Fruit fly (Drosophila melanogaster) whole organism, embryonic: ENCODE data around the gene CG15471.

Source experiments
- Ada2b ChIP-seq: fragments of 200-800 bp; sonication (Bioruptor generic); IDR thresholded peaks from 2 replicates; pipeline ENCODE4 v1.3.6; 2022; ENCODE audit warnings: missing biosample characterization, missing genetic modification characterization
- Atf6 ChIP-seq: fragments of 200-800 bp; sonication (Bioruptor generic); IDR thresholded peaks from 2 replicates; pipeline ENCODE4 v1.3.6; 2022; ENCODE audit warnings: missing biosample characterization, missing genetic modification characterization
- Bgb ChIP-seq: fragments of 200-800 bp; sonication (Bioruptor generic); IDR thresholded peaks from 2 replicates; pipeline ENCODE4 v1.3.6; 2022; ENCODE audit warnings: missing biosample characterization, missing genetic modification characterization; ENCODE audit not compliant: partially characterized antibody
- Blimp-1 ChIP-seq: fragments of 200-800 bp; sonication (Bioruptor generic); optimal IDR thresholded peaks from 3 replicates; lab custom pipeline; 2018; ENCODE audit warnings: missing biosample characterization, missing genetic modification characterization, mild to moderate bottlenecking, moderate library complexity, missing genetic modification reagents
- CG10565 ChIP-seq: fragments of 200-800 bp; sonication (Bioruptor generic); optimal IDR thresholded peaks from 3 replicates; lab custom pipeline; 2016; ENCODE audit warnings: missing biosample characterization, mild to moderate bottlenecking, missing genetic modification characterization
- CG11093 ChIP-seq: fragments of 200-800 bp; sonication (Bioruptor generic); IDR thresholded peaks from 3 replicates; pipeline ENCODE4 v1.3.6; 2022; ENCODE audit warnings: missing biosample characterization, missing genetic modification characterization
- CG11696 ChIP-seq: fragments of 200-800 bp; sonication (Bioruptor generic); IDR thresholded peaks from 2 replicates; pipeline ENCODE4 v1.3.6; 2022; ENCODE audit warnings: missing biosample characterization, missing genetic modification characterization
- CG14441 ChIP-seq: fragments of 200-800 bp; sonication (Bioruptor generic); IDR thresholded peaks from 2 replicates; pipeline ENCODE4 v1.3.6; 2022; ENCODE audit warnings: missing biosample characterization, missing genetic modification characterization
- CG15514 ChIP-seq: fragments of 200-800 bp; sonication (Bioruptor generic); optimal IDR thresholded peaks from 3 replicates; lab custom pipeline; 2017; ENCODE audit warnings: missing biosample characterization, missing genetic modification characterization, mild to moderate bottlenecking, moderate library complexity, missing genetic modification reagents
- CG17802 ChIP-seq: fragments of 200-800 bp; sonication (Bioruptor generic); optimal IDR thresholded peaks from 2 replicates; lab custom pipeline; 2018; ENCODE audit warnings: missing biosample characterization, mild to moderate bottlenecking, missing genetic modification characterization, moderate library complexity
- CG18599 ChIP-seq: fragments of 200-800 bp; sonication (Bioruptor generic); optimal IDR thresholded peaks from 3 replicates; lab custom pipeline; 2017; ENCODE audit warnings: missing biosample characterization, missing genetic modification characterization, mild to moderate bottlenecking, moderate library complexity, missing genetic modification reagents
- CG2678 ChIP-seq: fragments of 200-800 bp; sonication (Bioruptor generic); optimal IDR thresholded peaks from 3 replicates; lab custom pipeline; 2019; ENCODE audit warnings: missing biosample characterization, mild to moderate bottlenecking, missing genetic modification characterization, moderate library complexity
- CG3163 ChIP-seq: fragments of 200-800 bp; sonication (Bioruptor generic); optimal IDR thresholded peaks from 3 replicates; lab custom pipeline; 2016; ENCODE audit warnings: missing biosample characterization, missing genetic modification characterization
- CG33213 ChIP-seq: fragments of 200-800 bp; sonication (Bioruptor generic); optimal IDR thresholded peaks from 3 replicates; lab custom pipeline; 2016; ENCODE audit warnings: missing biosample characterization, missing genetic modification characterization
- CG3407 ChIP-seq: fragments of 200-800 bp; sonication (Bioruptor generic); optimal IDR thresholded peaks from 2 replicates; lab custom pipeline; 2018; ENCODE audit warnings: missing biosample characterization, mild to moderate bottlenecking, missing genetic modification characterization
- CG4820 ChIP-seq: fragments of 200-800 bp; sonication (Bioruptor generic); optimal IDR thresholded peaks from 3 replicates; lab custom pipeline; 2016; ENCODE audit warnings: missing biosample characterization, missing genetic modification characterization
- CG6254 ChIP-seq: fragments of 200-800 bp; sonication (Bioruptor generic); optimal IDR thresholded peaks from 3 replicates; lab custom pipeline; 2017; ENCODE audit warnings: mild to moderate bottlenecking, missing biosample characterization, missing genetic modification reagents, missing genetic modification characterization
- CG8924 ChIP-seq: fragments of 200-800 bp; optimal IDR thresholded peaks from 3 replicates; lab custom pipeline; 2019; ENCODE audit warnings: missing biosample characterization, mild to moderate bottlenecking, missing genetic modification characterization, moderate library complexity
- CG9215 ChIP-seq: fragments of 200-800 bp; sonication (Bioruptor generic); IDR thresholded peaks from 2 replicates; pipeline ENCODE4 v1.3.6; 2022; ENCODE audit warnings: missing biosample characterization, missing genetic modification characterization
- CG9437 ChIP-seq: fragments of 200-800 bp; sonication (Bioruptor generic); optimal IDR thresholded peaks from 2 replicates; lab custom pipeline; 2018; ENCODE audit warnings: missing biosample characterization, mild to moderate bottlenecking, missing genetic modification characterization
- CG9797 ChIP-seq: fragments of 200-800 bp; sonication (Bioruptor generic); optimal IDR thresholded peaks from 3 replicates; lab custom pipeline; 2018; ENCODE audit warnings: missing biosample characterization, mild to moderate bottlenecking, missing genetic modification characterization
- CG9817 ChIP-seq: fragments of 200-800 bp; sonication (Bioruptor generic); optimal IDR thresholded peaks from 2 replicates; lab custom pipeline; 2018; ENCODE audit warnings: missing biosample characterization, mild to moderate bottlenecking, missing genetic modification characterization, moderate library complexity
- CG9932 ChIP-seq: fragments of 200-800 bp; sonication (Bioruptor generic); IDR thresholded peaks from 2 replicates; pipeline ENCODE4 v1.3.6; 2022; ENCODE audit warnings: missing biosample characterization, missing genetic modification characterization
- CTCF ChIP-seq: fragments of 200-800 bp; sonication (Bioruptor generic); optimal IDR thresholded peaks from 2 replicates; lab custom pipeline; 2017; ENCODE audit warnings: missing biosample characterization, mild to moderate bottlenecking, missing genetic modification characterization, moderate library complexity
- Deaf1 ChIP-seq: fragments of 200-800 bp; optimal IDR thresholded peaks from 3 replicates; lab custom pipeline; 2019; ENCODE audit warnings: missing biosample characterization, mild to moderate bottlenecking, missing genetic modification characterization, moderate library complexity
- HLH4C ChIP-seq: fragments of 200-800 bp; sonication (Bioruptor generic); IDR thresholded peaks from 3 replicates; pipeline ENCODE4 v1.3.6; 2022; ENCODE audit warnings: missing biosample characterization, missing genetic modification characterization; ENCODE audit not compliant: partially characterized antibody
- Hr51 ChIP-seq, 2 experiments: fragments of 200-800 bp; sonication (Bioruptor generic); optimal IDR thresholded peaks; 2 replicates in 1 of 2; 3 replicates in 1 of 2; lab custom pipeline; 2016 to 2018; ENCODE audit warnings: missing biosample characterization in 2 of 2, missing genetic modification characterization in 2 of 2, mild to moderate bottlenecking in 1 of 2, moderate library complexity in 1 of 2
- Meics ChIP-seq: fragments of 200-800 bp; sonication (Bioruptor generic); optimal IDR thresholded peaks from 2 replicates; lab custom pipeline; 2017; ENCODE audit warnings: missing biosample characterization, mild to moderate bottlenecking, missing genetic modification characterization
- Mrtf ChIP-seq: fragments of 200-800 bp; sonication (Bioruptor generic); IDR thresholded peaks from 3 replicates; pipeline ENCODE4 v1.3.6; 2022; ENCODE audit warnings: missing biosample characterization, missing genetic modification characterization
- PHDP ChIP-seq: fragments of 200-800 bp; sonication (Bioruptor generic); optimal IDR thresholded peaks from 3 replicates; lab custom pipeline; 2018; ENCODE audit warnings: missing biosample characterization, mild to moderate bottlenecking, missing genetic modification characterization, moderate library complexity
- Poxn ChIP-seq: fragments of 200-800 bp; sonication (Bioruptor generic); IDR thresholded peaks from 2 replicates; pipeline ENCODE4 v1.3.6; 2022; ENCODE audit warnings: missing biosample characterization, missing genetic modification characterization
- Rfx ChIP-seq: fragments of 200-800 bp; sonication (Bioruptor generic); IDR thresholded peaks from 2 replicates; pipeline ENCODE4 v1.3.6; 2022; ENCODE audit warnings: missing biosample characterization, missing genetic modification characterization
- Sox100B ChIP-seq: fragments of 200-800 bp; sonication (Bioruptor generic); optimal IDR thresholded peaks from 3 replicates; lab custom pipeline; 2018; ENCODE audit warnings: missing biosample characterization, mild to moderate bottlenecking, missing genetic modification characterization
- Trl ChIP-seq, 3 experiments: fragments of >200 bp in 2 of 3; fragments of 200-800 bp in 1 of 3; sonication (Bioruptor generic) in 1 of 3; optimal IDR thresholded peaks; 2 replicates in 1 of 3; 3 replicates in 2 of 3; lab custom pipeline; 2016 to 2017; ENCODE audit warnings: missing biosample characterization in 1 of 3, missing genetic modification characterization in 1 of 3
- Xbp1 ChIP-seq: fragments of 200-800 bp; sonication (Bioruptor generic); optimal IDR thresholded peaks from 3 replicates; lab custom pipeline; 2016; ENCODE audit warnings: missing biosample characterization, mild to moderate bottlenecking, missing genetic modification characterization
- caup ChIP-seq: fragments of 200-800 bp; sonication (Bioruptor generic); optimal IDR thresholded peaks from 3 replicates; lab custom pipeline; 2017; ENCODE audit warnings: missing biosample characterization, mild to moderate bottlenecking, missing genetic modification characterization, moderate library complexity; ENCODE audit not compliant: severe bottlenecking
- cwo ChIP-seq: fragments of 200-800 bp; sonication (Bioruptor generic); optimal IDR thresholded peaks from 3 replicates; lab custom pipeline; 2017; ENCODE audit warnings: missing biosample characterization, missing genetic modification characterization, mild to moderate bottlenecking, moderate library complexity, missing genetic modification reagents
- ewg ChIP-seq: fragments of 200-800 bp; sonication (Bioruptor generic); optimal IDR thresholded peaks from 3 replicates; lab custom pipeline; 2017; ENCODE audit warnings: mild to moderate bottlenecking, missing biosample characterization, missing genetic modification reagents, missing genetic modification characterization
- fd102C ChIP-seq: fragments of 200-800 bp; sonication (Bioruptor generic); optimal IDR thresholded peaks from 2 replicates; lab custom pipeline; 2018; ENCODE audit warnings: missing biosample characterization, mild to moderate bottlenecking, missing genetic modification characterization, moderate library complexity
- fd96Cb ChIP-seq: fragments of 200-800 bp; sonication (Bioruptor generic); optimal IDR thresholded peaks from 2 replicates; lab custom pipeline; 2018; ENCODE audit warnings: missing biosample characterization, mild to moderate bottlenecking, missing genetic modification characterization, moderate library complexity
- gem ChIP-seq: fragments of 200-800 bp; sonication (Bioruptor generic); optimal IDR thresholded peaks from 2 replicates; lab custom pipeline; 2019; ENCODE audit warnings: missing biosample characterization, mild to moderate bottlenecking, missing genetic modification characterization, moderate library complexity
- grau ChIP-seq: fragments of 200-800 bp; optimal IDR thresholded peaks from 3 replicates; lab custom pipeline; 2019; ENCODE audit warnings: missing biosample characterization, mild to moderate bottlenecking, missing genetic modification characterization, moderate library complexity
- ind ChIP-seq: fragments of 200-800 bp; sonication (Bioruptor generic); optimal IDR thresholded peaks from 3 replicates; lab custom pipeline; 2016; ENCODE audit warnings: missing biosample characterization, missing genetic modification characterization
- lab ChIP-seq: fragments of 200-800 bp; sonication (Bioruptor generic); optimal IDR thresholded peaks from 3 replicates; lab custom pipeline; 2017; ENCODE audit warnings: missing biosample characterization, missing genetic modification characterization, mild to moderate bottlenecking, moderate library complexity, missing genetic modification reagents
- nmo ChIP-seq: fragments of 200-800 bp; sonication (Bioruptor generic); optimal IDR thresholded peaks from 2 replicates; lab custom pipeline; 2018; ENCODE audit warnings: missing biosample characterization, mild to moderate bottlenecking, missing genetic modification characterization, moderate library complexity
- sna ChIP-seq: fragments of 200-800 bp; sonication (Bioruptor generic); IDR thresholded peaks from 2 replicates; pipeline ENCODE4 v1.3.6; 2022; ENCODE audit warnings: missing biosample characterization, missing genetic modification characterization; ENCODE audit not compliant: partially characterized antibody
- ssp ChIP-seq: fragments of 200-800 bp; sonication (Bioruptor generic); IDR thresholded peaks from 2 replicates; pipeline ENCODE4 v1.3.6; 2022; ENCODE audit warnings: missing biosample characterization, missing genetic modification characterization
- ttk ChIP-seq: fragments of 200-800 bp; sonication (Bioruptor generic); IDR thresholded peaks from 2 replicates; pipeline ENCODE4 v2.1.2; 2022; ENCODE audit warnings: missing biosample characterization, missing genetic modification characterization
- wdn ChIP-seq: fragments of 200-800 bp; sonication (Bioruptor generic); IDR thresholded peaks from 2 replicates; pipeline ENCODE4 v1.3.6; 2022; ENCODE audit warnings: missing biosample characterization, missing genetic modification characterization

Gene CG15471

dm6 chrX:4762267-4762666 lies 20.3 kb downstream of the CG15471 start (continued):
- peak; percentile 1 for TF ChIP-seq Sox100B (GFP tag; lab: Kevin White, UChicago)
- TF ChIP-seq lab (GFP tag; lab: Kevin White, UChicago), result peak; percentile 69
- no peak for TF ChIP-seq CG3163 (GFP tag; lab: Kevin White, UChicago)
- peak; percentile 21 for TF ChIP-seq CG15514 (GFP tag; lab: Kevin White, UChicago)
- TF ChIP-seq Bgb (GFP tag; lab: Robert Waterston, UW), result no peak
- TF ChIP-seq Trl (optimal IDR thresholded peaks at IDR 0.05; lab: Kevin White, UChicago), result no peak
- no peak for TF ChIP-seq Trl (GFP tag; optimal IDR thresholded peaks at IDR 0.05; lab: Kevin White, UChicago)
- no peak for TF ChIP-seq CG10565 (GFP tag; lab: Kevin White, UChicago)
- TF ChIP-seq CG9437 (GFP tag; lab: Kevin White, UChicago), result peak; percentile 22
- peak; percentile 26 for TF ChIP-seq CG9817 (tag; lab: Kevin White, UChicago)
- peak; percentile 11 for TF ChIP-seq fd96Cb (tag; lab: Kevin White, UChicago)
- TF ChIP-seq CG3407, result no peak
- TF ChIP-seq CG17802 (tag; lab: Kevin White, UChicago), result no peak
- peak; percentile 45 for TF ChIP-seq PHDP (tag; lab: Kevin White, UChicago)
- TF ChIP-seq Meics (GFP tag; lab: Kevin White, UChicago), result peak; percentile 45
- 0 out of 3 replicates have a peak, but pooled peaks have one; percentile 25 for TF ChIP-seq CG11093 (GFP tag; lab: Robert Waterston, UW)
- TF ChIP-seq CTCF (GFP tag; lab: Kevin White, UChicago), result no peak
- TF ChIP-seq CG8924, result peak; percentile 23
- TF ChIP-seq Poxn (GFP tag; lab: Robert Waterston, UW), result no peak
- no peak for TF ChIP-seq fd102C (GFP tag; lab: Kevin White, UChicago)
- peak; percentile 70 for TF ChIP-seq CG18599 (GFP tag; lab: Kevin White, UChicago)
- TF ChIP-seq gem (tag; lab: Kevin White, UChicago), result peak; percentile 60
- no peak for TF ChIP-seq HLH4C (GFP tag; lab: Robert Waterston, UW)
- TF ChIP-seq CG9932, result 0 out of 2 replicates have a peak, but pooled peaks have one; percentile 25
- peak; percentile 20 for TF ChIP-seq caup (GFP tag; lab: Kevin White, UChicago)
- peak; percentile 22; the same call in 1 of the 3 replicates for TF ChIP-seq Mrtf
- TF ChIP-seq Atf6, result peak; percentile 28; the same call in 1 of the 2 replicates
- TF ChIP-seq CG4820, result no peak
- peak; percentile 5 for TF ChIP-seq Deaf1 (tag; lab: Kevin White, UChicago)
- TF ChIP-seq Xbp1 (GFP tag; lab: Kevin White, UChicago), result no peak
- TF ChIP-seq CG14441, result peak; percentile 8; the same call in 1 of the 2 replicates
- peak; percentile 26 for TF ChIP-seq Blimp-1 (GFP tag; lab: Kevin White, UChicago)
- peak; percentile 48 for TF ChIP-seq Rfx (GFP tag; lab: Robert Waterston, UW)
- no peak for TF ChIP-seq CG6254 (GFP tag; lab: Kevin White, UChicago)
- TF ChIP-seq grau, result peak; percentile 43
- TF ChIP-seq Hr51 (GFP tag; optimal IDR thresholded peaks at IDR 0.05; lab: Kevin White, UChicago), result peak in 1 of 2 experiments; percentile 50
- peak; percentile 28; the same call in 1 of the 2 replicates for TF ChIP-seq ttk (GFP tag; lab: Robert Waterston, UW)
- peak; percentile 21; the same call in 1 of the 2 replicates for TF ChIP-seq Ada2b (GFP tag; lab: Robert Waterston, UW)
- 0 out of 2 replicates have a peak, but pooled peaks have one; percentile 4 for TF ChIP-seq wdn (GFP tag; lab: Robert Waterston, UW)
- TF ChIP-seq ssp (GFP tag; lab: Robert Waterston, UW), result no peak
- TF ChIP-seq CG9215 (GFP tag; lab: Robert Waterston, UW), result 0 out of 2 replicates have a peak, but pooled peaks have one; percentile 6
- TF ChIP-seq nmo (GFP tag; lab: Kevin White, UChicago), result peak; percentile 30
- no peak for TF ChIP-seq CG9797
- TF ChIP-seq ewg (GFP tag; lab: Kevin White, UChicago), result no peak
- TF ChIP-seq CG11696 (GFP tag; lab: Robert Waterston, UW), result no peak
- TF ChIP-seq CG2678 (tag; lab: Kevin White, UChicago), result peak; percentile 60
- TF ChIP-seq ind (GFP tag; lab: Kevin White, UChicago), result peak; percentile 13
- peak; percentile 11 for TF ChIP-seq cwo (GFP tag; lab: Kevin White, UChicago)
- no peak for TF ChIP-seq CG33213 (GFP tag; lab: Kevin White, UChicago)
- TF ChIP-seq sna (GFP tag; lab: Robert Waterston, UW), result no peak
